Fruit fly (Drosophila melanogaster) whole organism, wandering third instar larva: ENCODE data around the gene mRpL27.

ENCODE experiments used
- Abd-B ChIP-seq: fragments of >200 bp; optimal IDR thresholded peaks from 2 replicates; lab custom pipeline; 2017; ENCODE audit warnings: missing biosample characterization, missing genetic modification characterization
- CrebA ChIP-seq: fragments of 200-800 bp; sonication (Bioruptor generic); optimal IDR thresholded peaks from 2 replicates; lab custom pipeline; 2016; ENCODE audit warnings: missing biosample characterization, mild to moderate bottlenecking, missing genetic modification characterization, borderline replicate concordance
- Dif ChIP-seq: fragments of 200-275, 200-300 bp; sonication (Bioruptor generic); optimal IDR thresholded peaks from 2 replicates; lab custom pipeline; 2018; ENCODE audit warnings: missing biosample characterization, missing genetic modification characterization; ENCODE audit not compliant: partially characterized antibody
- HLH106 ChIP-seq: fragments of 200-800 bp; optimal IDR thresholded peaks from 3 replicates; lab custom pipeline; 2019; ENCODE audit warnings: missing biosample characterization, mild to moderate bottlenecking, missing genetic modification characterization, moderate library complexity
- Hr78 ChIP-seq: fragments of >200 bp; optimal IDR thresholded peaks from 2 replicates; lab custom pipeline; 2017; ENCODE audit warnings: missing biosample characterization, missing genetic modification characterization
- Hr83 ChIP-seq: fragments of 200-300 bp; sonication (Bioruptor generic); optimal IDR thresholded peaks from 2 replicates; lab custom pipeline; 2016; ENCODE audit warnings: missing biosample characterization, mild to moderate bottlenecking, missing genetic modification characterization, moderate library complexity; ENCODE audit not compliant: poor library complexity, severe bottlenecking
- Jra ChIP-seq: sonication (Bioruptor generic); optimal IDR thresholded peaks from 2 replicates; lab custom pipeline; 2016; ENCODE audit warnings: missing biosample characterization, missing genetic modification characterization
- Myc ChIP-seq: fragments of >200 bp; optimal IDR thresholded peaks from 2 replicates; lab custom pipeline; 2017
- OdsH ChIP-seq: fragments of 200-800 bp; sonication (Bioruptor generic); optimal IDR thresholded peaks from 2 replicates; lab custom pipeline; 2016; ENCODE audit warnings: missing biosample characterization, mild to moderate bottlenecking, missing genetic modification characterization
- Sp1 ChIP-seq: fragments of 200-800 bp; sonication (Bioruptor generic); optimal IDR thresholded peaks from 3 replicates; lab custom pipeline; 2019; ENCODE audit warnings: missing biosample characterization, mild to moderate bottlenecking, missing genetic modification characterization, moderate library complexity
- h ChIP-seq: fragments of 200-800 bp; sonication (Bioruptor generic); optimal IDR thresholded peaks from 3 replicates; lab custom pipeline; 2016; ENCODE audit warnings: missing biosample characterization, mild to moderate bottlenecking, missing genetic modification characterization
- lola ChIP-seq: fragments of >200 bp; optimal IDR thresholded peaks from 2 replicates; lab custom pipeline; 2017; ENCODE audit warnings: missing biosample characterization, missing genetic modification characterization
- usp ChIP-seq: fragments of >200 bp; optimal IDR thresholded peaks from 2 replicates; lab custom pipeline; 2017; ENCODE audit warnings: missing biosample characterization, missing genetic modification characterization

dm6 chr2L:4416089-4416488 is 43.3 kb downstream of the mRpL27 start:
- TF ChIP-seq usp (GFP tag; lab: Kevin White, UChicago) (no peak), Myc (lab: Kevin White, UChicago) (no peak), Sp1 (GFP tag; lab: Kevin White, UChicago) (no peak), lola (no peak), HLH106 (no peak), Hr78 (no peak), OdsH (GFP tag; lab: Kevin White, UChicago) (no peak), h (GFP tag; lab: Kevin White, UChicago) (no peak), Abd-B (no peak), Dif (GFP tag; lab: Kevin White, UChicago) (no peak), CrebA (GFP tag; lab: Kevin White, UChicago) (no peak), Hr83 (GFP tag; lab: Kevin White, UChicago) (no peak), Jra (GFP tag; lab: Kevin White, UChicago) (no peak)
